Worm (Caenorhabditis elegans) whole organism, L3 larva: Measurements from ENCODE around the gene lrr-1.

Source experiments
- ceh-82 ChIP-seq: fragments of 150-350 bp; optimal IDR thresholded peaks from 2 replicates; lab custom pipeline; 2014; ENCODE audit warnings: missing biosample characterization, missing genetic modification characterization
- daf-12 ChIP-seq: fragments of 150-350 bp; optimal IDR thresholded peaks from 2 replicates; lab custom pipeline; 2014; ENCODE audit warnings: missing biosample characterization, missing genetic modification reagents, missing genetic modification characterization
- nhr-11 ChIP-seq: fragments of 150-350 bp; optimal IDR thresholded peaks from 2 replicates; lab custom pipeline; 2014; ENCODE audit warnings: missing biosample characterization, missing genetic modification characterization
- nhr-25 ChIP-seq: sonication (generic microtip); optimal IDR thresholded peaks from 2 replicates; lab custom pipeline; 2017; ENCODE audit warnings: missing biosample characterization, missing genetic modification characterization
- sea-2 ChIP-seq: fragments of 150-350 bp; sonication (generic microtip); optimal IDR thresholded peaks from 4 replicates; lab custom pipeline; 2014; ENCODE audit warnings: missing biosample characterization, missing genetic modification reagents, missing genetic modification characterization
- snpc-4 ChIP-seq: fragments of 150-350 bp; optimal IDR thresholded peaks from 2 replicates; lab custom pipeline; 2014; ENCODE audit warnings: missing biosample characterization, missing genetic modification characterization
- unc-39 ChIP-seq: sonication (generic microtip); optimal IDR thresholded peaks from 4 replicates; lab custom pipeline; 2017; ENCODE audit warnings: missing biosample characterization, missing genetic modification characterization

ce11 chrII:5040631-5041156 lies 4.5 kb upstream of the lrr-1 start, which contains the start of gene F33G12.7:
- TF ChIP-seq sea-2 (GFP tag; lab: Kevin White, UChicago): no peak
- TF ChIP-seq snpc-4 (tag; lab: Kevin White, UChicago): no peak
- TF ChIP-seq ceh-82: no peak
- no peak for TF ChIP-seq unc-39
- TF ChIP-seq daf-12 (tag; lab: Kevin White, UChicago): no peak
- TF ChIP-seq nhr-25: no peak
- TF ChIP-seq nhr-11 (tag; lab: Kevin White, UChicago): no peak
